Fruit fly (Drosophila melanogaster): ENCODE results near the gene Pde9.
A peak's percentile ranks its signal among the peaks of the same experiment; 100 is the strongest.

Pde9 gene

DNA sequence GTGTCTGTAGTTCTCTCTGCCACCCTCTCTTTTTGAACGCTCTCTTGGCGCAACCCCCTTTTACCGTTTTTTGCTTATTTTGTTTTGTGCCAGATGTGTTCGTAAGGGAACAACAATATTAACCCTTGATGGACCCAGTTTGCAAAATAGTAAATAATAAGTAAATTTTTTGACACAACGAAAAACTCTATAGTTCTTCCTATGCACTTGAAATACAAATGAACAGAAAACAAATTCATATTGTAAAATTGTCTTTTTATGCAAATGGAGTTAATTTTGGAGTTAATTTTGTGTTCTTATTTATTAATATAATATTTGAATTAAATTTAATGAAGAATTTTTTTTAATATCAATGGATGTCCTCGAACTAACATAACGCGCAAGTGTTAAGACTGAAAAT is 131.4 kb downstream of the Pde9 start:
- TF ChIP-seq CG33017 (tag; optimal IDR thresholded peaks at IDR 0.05), result peak; percentile 54
- TF ChIP-seq Hr96 (GFP tag; optimal IDR thresholded peaks at IDR 0.05), result no peak
- peak; percentile 38 for TF ChIP-seq kay (GFP tag; ENCODE audit: borderline replicate concordance)
- TF ChIP-seq CG5204 (GFP tag; optimal IDR thresholded peaks at IDR 0.05), result no peak
- TF ChIP-seq Mnt (GFP tag; optimal IDR thresholded peaks at IDR 0.05), result no peak
- no peak for TF ChIP-seq bab1 (GFP tag; optimal IDR thresholded peaks at IDR 0.05)
- TF ChIP-seq ovo (GFP tag; optimal IDR thresholded peaks at IDR 0.05), result no peak
- TF ChIP-seq cic (GFP tag; optimal IDR thresholded peaks at IDR 0.05), result no peak
- TF ChIP-seq Clk (GFP tag; optimal IDR thresholded peaks at IDR 0.05), result no peak
- no peak for TF ChIP-seq toe (GFP tag; optimal IDR thresholded peaks at IDR 0.05)
- TF ChIP-seq CG12768 (GFP tag; optimal IDR thresholded peaks at IDR 0.05), result no peak
- no peak for TF ChIP-seq tj (GFP tag; optimal IDR thresholded peaks at IDR 0.05)
- TF ChIP-seq CG7045 (GFP tag; optimal IDR thresholded peaks at IDR 0.05), result no peak
- TF ChIP-seq cnc (optimal IDR thresholded peaks at IDR 0.05), result no peak
- TF ChIP-seq CG1620 (GFP tag; optimal IDR thresholded peaks at IDR 0.05), result no peak
- no peak for TF ChIP-seq CG11617 (GFP tag; optimal IDR thresholded peaks at IDR 0.05)
- TF ChIP-seq pad (GFP tag; optimal IDR thresholded peaks at IDR 0.05), result peak; percentile 84
- peak; percentile 52 for TF ChIP-seq CG7101 (tag; optimal IDR thresholded peaks at IDR 0.05)
- TF ChIP-seq CG14711 (tag; optimal IDR thresholded peaks at IDR 0.05), result peak; percentile 68
- no peak for TF ChIP-seq Crg-1 (GFP tag; optimal IDR thresholded peaks at IDR 0.05)

DNA sequence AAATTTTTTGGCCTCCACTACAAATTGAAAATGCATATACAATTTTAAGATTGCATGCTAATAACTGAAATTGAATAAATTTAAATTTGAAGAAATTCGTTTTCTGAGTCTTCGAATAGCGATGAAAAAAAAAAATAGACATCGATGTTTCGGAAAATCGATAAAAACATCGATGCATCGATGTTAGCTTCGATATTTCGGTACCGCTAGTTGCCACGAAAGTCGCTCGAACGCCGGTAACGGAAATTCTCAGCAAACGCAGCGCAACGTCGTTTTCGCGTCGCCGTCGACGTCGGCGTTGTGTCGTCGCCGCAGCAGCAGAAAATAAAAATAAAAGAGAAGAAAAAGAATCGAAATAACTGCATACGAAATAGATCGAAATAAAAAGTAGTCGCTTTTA is 132.1 kb downstream of the Pde9 start, which contains the start of gene Agpat1:
Agpat1 (plus strand) TSS at position 191 of the 400 bp plus-strand sequence.
- TF ChIP-seq CG12768 (GFP tag; optimal IDR thresholded peaks at IDR 0.05) (no peak), Crg-1 (GFP tag; optimal IDR thresholded peaks at IDR 0.05) (no peak), toe (GFP tag; optimal IDR thresholded peaks at IDR 0.05) (no peak), CG33017 (tag; optimal IDR thresholded peaks at IDR 0.05) (no peak), Mnt (GFP tag; optimal IDR thresholded peaks at IDR 0.05) (no peak), ovo (GFP tag; optimal IDR thresholded peaks at IDR 0.05) (peak; percentile 29), Hr96 (GFP tag; optimal IDR thresholded peaks at IDR 0.05) (no peak), tj (GFP tag; optimal IDR thresholded peaks at IDR 0.05) (no peak)

DNA sequence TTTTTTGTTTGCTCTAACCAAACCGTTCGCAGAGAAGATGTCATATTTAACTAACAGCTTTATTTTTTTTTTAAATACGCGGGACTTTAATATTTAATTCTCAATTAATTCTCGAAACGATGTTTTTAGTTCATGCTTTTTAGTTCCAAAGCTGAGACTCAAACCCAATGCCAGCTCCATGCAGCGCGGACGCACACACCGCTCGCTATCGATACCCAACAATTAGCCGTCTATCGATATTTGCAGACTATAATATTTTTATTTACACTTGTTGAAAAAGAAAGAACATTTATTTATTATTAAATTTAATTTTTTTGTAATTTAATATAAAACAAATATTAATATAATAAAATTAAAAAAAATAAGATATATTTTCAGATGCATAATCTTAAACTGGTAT is 132.5 kb downstream of the Pde9 start:
- TF ChIP-seq Crg-1 (GFP tag; optimal IDR thresholded peaks at IDR 0.05) (no peak), CG11617 (GFP tag; optimal IDR thresholded peaks at IDR 0.05) (no peak), CG5204 (GFP tag; optimal IDR thresholded peaks at IDR 0.05) (no peak), CG1620 (GFP tag; optimal IDR thresholded peaks at IDR 0.05) (no peak), pad (GFP tag; optimal IDR thresholded peaks at IDR 0.05) (no peak), Mnt (GFP tag; optimal IDR thresholded peaks at IDR 0.05) (no peak), CG7101 (tag; optimal IDR thresholded peaks at IDR 0.05) (no peak), CG7045 (GFP tag; optimal IDR thresholded peaks at IDR 0.05) (no peak), CG14711 (tag; optimal IDR thresholded peaks at IDR 0.05) (no peak), tj (GFP tag; optimal IDR thresholded peaks at IDR 0.05) (no peak), kay (GFP tag; ENCODE audit: borderline replicate concordance) (no peak)

DNA sequence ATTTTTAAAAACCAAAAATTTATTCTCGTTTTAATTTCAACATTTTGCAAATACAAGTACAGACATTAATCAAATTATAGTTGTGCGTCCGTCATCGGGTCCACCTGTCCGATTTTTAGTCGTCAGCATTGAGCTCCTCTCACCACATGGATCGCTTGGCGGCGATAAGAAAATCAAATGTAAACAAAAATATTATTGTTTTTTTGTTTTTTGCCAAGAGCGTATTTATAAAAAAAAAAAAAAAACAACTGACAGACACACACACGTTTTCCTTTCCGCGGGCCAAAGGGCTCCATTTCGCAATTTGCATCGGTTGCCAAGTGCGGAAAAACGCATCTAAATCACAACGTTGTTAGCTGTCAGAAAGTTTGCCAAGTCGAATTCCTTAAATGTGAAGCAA is 133.2 kb downstream of the Pde9 start:
- TF ChIP-seq tj (GFP tag; optimal IDR thresholded peaks at IDR 0.05), result peak; percentile 24
- peak; percentile 78 for TF ChIP-seq kay (GFP tag; ENCODE audit: borderline replicate concordance)

DNA sequence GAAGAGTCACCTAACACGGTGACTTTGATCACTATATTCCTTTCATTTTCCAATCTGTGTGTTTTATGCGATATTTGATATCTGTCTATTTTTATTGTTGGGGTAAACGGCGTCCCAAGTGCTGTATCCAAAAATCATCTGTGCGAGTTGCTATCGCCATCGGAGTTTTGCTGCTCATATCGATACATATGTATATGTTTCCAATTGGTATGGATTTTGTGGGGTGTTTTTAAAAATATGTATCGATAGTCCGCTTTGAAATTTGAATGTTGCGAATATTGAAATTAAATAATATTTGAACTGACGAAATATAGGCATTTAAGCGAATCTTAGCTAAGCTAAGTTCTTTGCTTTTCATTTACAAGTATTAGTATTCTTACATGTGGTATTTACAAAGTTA is 133.7 kb downstream of the Pde9 start, which contains the start of gene pira:
pira (minus strand) TSS at position 145 of the 400 bp plus-strand sequence.
- no peak for TF ChIP-seq Hr96 (GFP tag; optimal IDR thresholded peaks at IDR 0.05)

DNA sequence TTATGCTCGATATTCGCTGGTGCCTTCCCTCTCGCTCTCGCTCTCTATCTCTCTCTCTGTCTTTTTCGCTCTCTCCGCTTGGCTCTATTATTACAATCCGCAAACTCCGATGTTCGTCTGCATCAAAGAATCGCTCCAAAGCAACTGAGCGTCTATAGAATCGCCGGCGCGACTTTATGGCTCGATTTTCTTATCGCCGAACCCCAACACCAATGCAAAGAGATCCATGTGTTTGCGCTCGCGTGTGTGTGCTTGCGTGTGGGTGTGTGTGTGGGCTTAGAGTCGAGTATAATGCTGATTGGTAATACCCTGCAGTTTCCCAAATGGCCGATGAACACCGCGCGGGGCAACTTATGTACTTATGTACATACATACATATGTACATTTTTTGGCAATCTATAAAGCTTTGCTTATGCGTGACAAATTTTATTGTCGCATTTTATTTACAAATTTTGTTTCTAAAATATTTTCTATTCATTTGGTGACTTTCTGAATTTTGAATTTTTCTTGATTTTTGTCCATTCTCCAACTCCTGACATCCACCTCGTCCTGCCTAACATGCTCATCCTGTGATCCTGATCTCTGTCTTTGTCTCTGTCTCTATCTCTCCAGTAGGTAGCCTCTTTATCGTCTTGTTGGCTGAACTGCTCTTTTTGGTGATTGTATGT is 136.5 kb downstream of the Pde9 start, which contains the start of gene Paics:
Paics (minus strand) TSS at position 152 of the 668 bp plus-strand sequence.
- TF ChIP-seq cnc (optimal IDR thresholded peaks at IDR 0.05) (no peak), pad (GFP tag; optimal IDR thresholded peaks at IDR 0.05) (no peak), Hr96 (GFP tag; optimal IDR thresholded peaks at IDR 0.05) (no peak), Mnt (GFP tag; optimal IDR thresholded peaks at IDR 0.05) (peak; percentile 16), kay (GFP tag; ENCODE audit: borderline replicate concordance) (no peak), CG1620 (GFP tag; optimal IDR thresholded peaks at IDR 0.05) (no peak), toe (GFP tag; optimal IDR thresholded peaks at IDR 0.05) (no peak), cic (GFP tag; optimal IDR thresholded peaks at IDR 0.05) (no peak), CG5204 (GFP tag; optimal IDR thresholded peaks at IDR 0.05) (no peak), Crg-1 (GFP tag; optimal IDR thresholded peaks at IDR 0.05) (no peak), bab1 (GFP tag; optimal IDR thresholded peaks at IDR 0.05) (peak; percentile 4), CG33017 (tag; optimal IDR thresholded peaks at IDR 0.05) (no peak), CG11617 (GFP tag; optimal IDR thresholded peaks at IDR 0.05) (no peak), CG14711 (tag; optimal IDR thresholded peaks at IDR 0.05) (peak; percentile 0), Clk (GFP tag; optimal IDR thresholded peaks at IDR 0.05) (no peak), ovo (GFP tag; optimal IDR thresholded peaks at IDR 0.05) (no peak), tj (GFP tag; optimal IDR thresholded peaks at IDR 0.05) (no peak), CG7101 (tag; optimal IDR thresholded peaks at IDR 0.05) (no peak), CG12768 (GFP tag; optimal IDR thresholded peaks at IDR 0.05) (no peak), CG7045 (GFP tag; optimal IDR thresholded peaks at IDR 0.05) (no peak)

DNA sequence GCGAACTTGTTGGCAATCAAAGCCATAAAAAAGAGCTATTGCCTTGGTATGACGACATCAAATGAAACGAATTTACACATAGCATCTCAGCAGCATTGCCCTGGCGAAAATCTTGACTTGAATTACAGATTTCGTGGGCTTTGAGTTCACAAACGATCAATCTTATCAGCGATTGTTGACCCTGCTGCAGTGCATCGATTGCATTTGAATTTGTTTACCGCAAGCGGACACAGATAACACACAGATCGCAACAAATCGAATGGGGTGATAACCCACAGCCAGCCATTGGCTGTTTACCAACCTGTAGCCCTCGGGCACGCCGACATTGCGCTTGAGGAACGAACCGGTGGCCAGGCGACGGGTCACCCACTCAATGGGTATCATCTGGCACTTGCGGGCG is 138.0 kb downstream of the Pde9 start:
- TF ChIP-seq CG7101 (tag; optimal IDR thresholded peaks at IDR 0.05), result no peak
- TF ChIP-seq cnc (optimal IDR thresholded peaks at IDR 0.05), result no peak
- TF ChIP-seq CG7045 (GFP tag; optimal IDR thresholded peaks at IDR 0.05), result no peak
- no peak for TF ChIP-seq ovo (GFP tag; optimal IDR thresholded peaks at IDR 0.05)
- no peak for TF ChIP-seq bab1 (GFP tag; optimal IDR thresholded peaks at IDR 0.05)
- no peak for TF ChIP-seq CG5204 (GFP tag; optimal IDR thresholded peaks at IDR 0.05)
- TF ChIP-seq Hr96 (GFP tag; optimal IDR thresholded peaks at IDR 0.05), result no peak
- no peak for TF ChIP-seq pad (GFP tag; optimal IDR thresholded peaks at IDR 0.05)
- TF ChIP-seq Mnt (GFP tag; optimal IDR thresholded peaks at IDR 0.05), result no peak
- no peak for TF ChIP-seq tj (GFP tag; optimal IDR thresholded peaks at IDR 0.05)
- no peak for TF ChIP-seq CG11617 (GFP tag; optimal IDR thresholded peaks at IDR 0.05)
- no peak for TF ChIP-seq toe (GFP tag; optimal IDR thresholded peaks at IDR 0.05)
- no peak for TF ChIP-seq CG14711 (tag; optimal IDR thresholded peaks at IDR 0.05)
- no peak for TF ChIP-seq Crg-1 (GFP tag; optimal IDR thresholded peaks at IDR 0.05)
- TF ChIP-seq CG12768 (GFP tag; optimal IDR thresholded peaks at IDR 0.05), result no peak
- no peak for TF ChIP-seq CG1620 (GFP tag; optimal IDR thresholded peaks at IDR 0.05)
- TF ChIP-seq CG33017 (tag; optimal IDR thresholded peaks at IDR 0.05), result no peak
- no peak for TF ChIP-seq cic (GFP tag; optimal IDR thresholded peaks at IDR 0.05)
- no peak for TF ChIP-seq kay (GFP tag; ENCODE audit: borderline replicate concordance)

Data from whole organism, adult.